Fruit fly (Drosophila melanogaster) whole organism, embryonic: Measurements from ENCODE around the gene CG10710.

Source experiments
- BtbVII ChIP-seq: fragments of 200-800 bp; sonication (Bioruptor generic); optimal IDR thresholded peaks from 3 replicates; lab custom pipeline; 2017; ENCODE audit warnings: missing biosample characterization, mild to moderate bottlenecking, missing genetic modification characterization
- CG10543 ChIP-seq: fragments of 200-800 bp; sonication (Bioruptor generic); optimal IDR thresholded peaks from 3 replicates; lab custom pipeline; 2017; ENCODE audit warnings: missing biosample characterization, mild to moderate bottlenecking, missing genetic modification characterization, moderate library complexity
- CG13123 ChIP-seq: fragments of 200-800 bp; sonication (Bioruptor generic); optimal IDR thresholded peaks from 2 replicates; lab custom pipeline; 2016; ENCODE audit warnings: missing biosample characterization, missing genetic modification characterization
- CG13894 ChIP-seq: fragments of 200-800 bp; sonication (Bioruptor generic); optimal IDR thresholded peaks from 3 replicates; lab custom pipeline; 2018; ENCODE audit warnings: missing biosample characterization, mild to moderate bottlenecking, missing genetic modification characterization, moderate library complexity
- CG14860 ChIP-seq: fragments of 200-800 bp; sonication (Bioruptor generic); IDR thresholded peaks from 3 replicates; pipeline ENCODE4 v1.3.6; 2022; ENCODE audit warnings: missing biosample characterization, missing genetic modification characterization; ENCODE audit not compliant: partially characterized antibody
- CG15479 ChIP-seq: fragments of 200-800 bp; sonication (Bioruptor generic); optimal IDR thresholded peaks from 3 replicates; lab custom pipeline; 2019; ENCODE audit warnings: missing biosample characterization, mild to moderate bottlenecking, missing genetic modification characterization, moderate library complexity
- CG15696 ChIP-seq: fragments of 200-800 bp; sonication (Bioruptor generic); optimal IDR thresholded peaks from 2 replicates; lab custom pipeline; 2019; ENCODE audit warnings: missing biosample characterization, mild to moderate bottlenecking, missing genetic modification characterization, moderate library complexity
- CG3065 ChIP-seq: fragments of 200-800 bp; sonication (Bioruptor generic); optimal IDR thresholded peaks from 2 replicates; lab custom pipeline; 2016; ENCODE audit warnings: missing biosample characterization, missing genetic modification characterization
- CG4360 ChIP-seq: fragments of 200-800 bp; sonication (Bioruptor generic); IDR thresholded peaks from 2 replicates; pipeline ENCODE4 v1.3.6; 2022; ENCODE audit warnings: missing biosample characterization, missing genetic modification characterization
- CG6175 ChIP-seq: fragments of 200-800 bp; sonication (Bioruptor generic); IDR thresholded peaks from 3 replicates; pipeline ENCODE4 v1.3.6; 2022; ENCODE audit warnings: missing biosample characterization, missing genetic modification characterization
- CG6765 ChIP-seq: fragments of 200-800 bp; sonication (Bioruptor generic); optimal IDR thresholded peaks from 3 replicates; lab custom pipeline; 2017; ENCODE audit warnings: missing biosample characterization, mild to moderate bottlenecking, missing genetic modification characterization
- CG6813 ChIP-seq: fragments of 200-800 bp; sonication (Bioruptor generic); optimal IDR thresholded peaks from 2 replicates; lab custom pipeline; 2017; ENCODE audit warnings: missing biosample characterization, missing genetic modification characterization, mild to moderate bottlenecking, moderate library complexity, missing genetic modification reagents
- CG8359 ChIP-seq: fragments of 200-800 bp; sonication (Bioruptor generic); optimal IDR thresholded peaks from 2 replicates; lab custom pipeline; 2017; ENCODE audit warnings: missing biosample characterization, mild to moderate bottlenecking, missing genetic modification characterization, borderline replicate concordance
- Doc3 ChIP-seq: fragments of 200-800 bp; sonication (Bioruptor generic); IDR thresholded peaks from 3 replicates; pipeline ENCODE4 v1.3.6; 2022; ENCODE audit warnings: missing biosample characterization, missing genetic modification characterization; ENCODE audit not compliant: partially characterized antibody
- Eip74EF ChIP-seq, 2 experiments: fragments of 200-800 bp in 1 of 2; fragments of >200 bp in 1 of 2; sonication (Bioruptor generic) in 1 of 2; optimal IDR thresholded peaks; 2 replicates each; lab custom pipeline; 2017 to 2019; ENCODE audit warnings: missing biosample characterization in 2 of 2, missing genetic modification characterization in 2 of 2, mild to moderate bottlenecking in 1 of 2, moderate library complexity in 1 of 2
- H2.0 ChIP-seq: fragments of 200-800 bp; sonication (Bioruptor generic); IDR thresholded peaks from 2 replicates; pipeline ENCODE4 v1.3.6; 2022; ENCODE audit warnings: missing biosample characterization, missing genetic modification characterization
- Med ChIP-seq: fragments of 200-800 bp; sonication (Bioruptor generic); peaks from one replicate; lab custom pipeline; 2016; ENCODE audit warnings: missing biosample characterization, missing genetic modification characterization, mild to moderate bottlenecking, inconsistent platforms, moderate library complexity
- abd-A ChIP-seq: fragments of 200-800 bp; sonication (Bioruptor generic); optimal IDR thresholded peaks from 3 replicates; lab custom pipeline; 2019; ENCODE audit warnings: missing biosample characterization, mild to moderate bottlenecking, missing genetic modification characterization, moderate library complexity
- exex ChIP-seq: fragments of 200-800 bp; sonication (Bioruptor generic); optimal IDR thresholded peaks from 4 replicates; lab custom pipeline; 2018; ENCODE audit warnings: missing biosample characterization, mild to moderate bottlenecking, missing genetic modification characterization, moderate library complexity
- fd3F ChIP-seq: fragments of 200-800 bp; sonication (Bioruptor generic); optimal IDR thresholded peaks from 2 replicates; lab custom pipeline; 2018; ENCODE audit warnings: missing biosample characterization, mild to moderate bottlenecking, missing genetic modification characterization, moderate library complexity
- gem ChIP-seq: fragments of 200-800 bp; sonication (Bioruptor generic); optimal IDR thresholded peaks from 2 replicates; lab custom pipeline; 2019; ENCODE audit warnings: missing biosample characterization, mild to moderate bottlenecking, missing genetic modification characterization, moderate library complexity
- klu ChIP-seq: fragments of 200-800 bp; sonication (Bioruptor generic); IDR thresholded peaks from 2 replicates; pipeline ENCODE4 v1.3.6; 2022; ENCODE audit warnings: missing biosample characterization, missing genetic modification characterization
- lab ChIP-seq: fragments of 200-800 bp; sonication (Bioruptor generic); optimal IDR thresholded peaks from 3 replicates; lab custom pipeline; 2017; ENCODE audit warnings: missing biosample characterization, missing genetic modification characterization, mild to moderate bottlenecking, moderate library complexity, missing genetic modification reagents
- mirr ChIP-seq: fragments of 200-800 bp; sonication (Bioruptor generic); optimal IDR thresholded peaks from 3 replicates; lab custom pipeline; 2018; ENCODE audit warnings: missing biosample characterization, mild to moderate bottlenecking, missing genetic modification characterization
- nau ChIP-seq: fragments of 200-800 bp; sonication (Bioruptor generic); optimal IDR thresholded peaks from 3 replicates; lab custom pipeline; 2017; ENCODE audit warnings: missing biosample characterization, mild to moderate bottlenecking, missing genetic modification characterization, missing genetic modification reagents
- nerfin-2 ChIP-seq: fragments of 200-800 bp; sonication (Bioruptor generic); IDR thresholded peaks from 2 replicates; pipeline ENCODE4 v1.3.6; 2022; ENCODE audit warnings: missing biosample characterization, missing genetic modification characterization; ENCODE audit not compliant: partially characterized antibody
- pzg ChIP-seq: fragments of 200-800 bp; sonication (Bioruptor generic); optimal IDR thresholded peaks from 3 replicates; lab custom pipeline; 2018; ENCODE audit warnings: missing biosample characterization, mild to moderate bottlenecking, missing genetic modification characterization, moderate library complexity
- ranshi ChIP-seq: fragments of 200-800 bp; sonication (Bioruptor generic); IDR thresholded peaks from 2 replicates; pipeline ENCODE4 v1.3.6; 2022; ENCODE audit warnings: missing biosample characterization, missing genetic modification characterization
- sd ChIP-seq: fragments of 200-800 bp; sonication (Bioruptor generic); optimal IDR thresholded peaks from 3 replicates; lab custom pipeline; 2018; ENCODE audit warnings: missing biosample characterization, mild to moderate bottlenecking, missing genetic modification characterization, moderate library complexity
- sens ChIP-seq: fragments of 200-800 bp; sonication (Bioruptor generic); peaks from one replicate; lab custom pipeline; 2016; ENCODE audit warnings: missing biosample characterization, missing genetic modification characterization
- sens-2 ChIP-seq: fragments of 200-800 bp; sonication (Bioruptor generic); IDR thresholded peaks from 2 replicates; pipeline ENCODE4 v1.3.6; 2022; ENCODE audit warnings: missing biosample characterization, missing genetic modification characterization
- so ChIP-seq: fragments of 200-800 bp; sonication (Bioruptor generic); IDR thresholded peaks from 3 replicates; pipeline ENCODE4 v1.3.6; 2022; ENCODE audit warnings: missing biosample characterization, missing genetic modification characterization
- stc ChIP-seq: fragments of 200-800 bp; sonication (Bioruptor generic); IDR thresholded peaks from 2 replicates; pipeline ENCODE4 v1.3.6; 2022; ENCODE audit warnings: missing biosample characterization, missing genetic modification characterization
- sug ChIP-seq: fragments of 200-800 bp; optimal IDR thresholded peaks from 2 replicates; lab custom pipeline; 2019; ENCODE audit warnings: missing biosample characterization, mild to moderate bottlenecking, missing genetic modification characterization, moderate library complexity
- zf30C ChIP-seq: fragments of 200-800 bp; sonication (Bioruptor generic); optimal IDR thresholded peaks from 3 replicates; lab custom pipeline; 2018; ENCODE audit warnings: missing biosample characterization, mild to moderate bottlenecking, missing genetic modification characterization

CG10710 gene

DNA sequence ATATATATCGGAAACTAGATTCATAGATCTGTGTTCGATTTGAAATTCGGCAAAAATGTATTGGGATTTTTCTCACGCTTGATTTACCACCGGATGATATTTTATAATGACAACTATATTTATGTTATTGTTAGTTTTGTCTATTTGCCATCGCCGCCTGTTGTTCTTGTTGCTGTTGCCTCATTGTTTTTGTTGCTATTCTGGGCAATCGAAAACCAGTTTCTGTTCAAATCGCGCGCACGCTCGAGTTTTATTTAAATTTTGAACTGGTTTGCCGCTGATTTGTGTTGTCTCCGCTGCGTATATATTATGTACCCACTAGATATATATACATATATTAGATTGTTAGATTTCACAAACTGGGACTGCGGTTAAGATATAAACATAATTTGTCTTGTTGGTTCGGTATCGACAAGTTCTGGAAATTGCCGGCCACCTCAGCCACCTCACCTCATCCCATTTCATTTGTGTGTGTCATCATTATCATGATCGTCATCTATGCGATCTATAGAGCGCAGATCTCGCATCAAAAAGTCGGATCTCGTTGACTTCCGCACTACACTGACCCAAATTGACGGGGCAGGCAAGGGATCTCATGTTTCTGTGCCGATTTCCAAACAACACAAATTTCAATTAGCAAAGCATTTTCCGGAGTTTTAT is 28.6 kb downstream of the CG10710 start (continued):
- TF ChIP-seq BtbVII (GFP tag; lab: Kevin White, UChicago) (no peak), pzg (GFP tag; lab: Kevin White, UChicago) (no peak), stc (GFP tag; lab: Robert Waterston, UW) (no peak), sd (tag; lab: Kevin White, UChicago) (peak; percentile 46), nerfin-2 (GFP tag; lab: Robert Waterston, UW) (no peak), Med (no peak), CG10543 (peak; percentile 3), Doc3 (no peak), CG4360 (GFP tag; lab: Robert Waterston, UW) (peak; percentile 61), abd-A (peak; percentile 93), CG13894 (peak; percentile 82), CG15479 (GFP tag; lab: Kevin White, UChicago) (no peak), Eip74EF (GFP tag; optimal IDR thresholded peaks at IDR 0.05; lab: Kevin White, UChicago) (peak in 1 of 2 experiments; percentile 25), CG6765 (GFP tag; lab: Kevin White, UChicago) (no peak)

DNA sequence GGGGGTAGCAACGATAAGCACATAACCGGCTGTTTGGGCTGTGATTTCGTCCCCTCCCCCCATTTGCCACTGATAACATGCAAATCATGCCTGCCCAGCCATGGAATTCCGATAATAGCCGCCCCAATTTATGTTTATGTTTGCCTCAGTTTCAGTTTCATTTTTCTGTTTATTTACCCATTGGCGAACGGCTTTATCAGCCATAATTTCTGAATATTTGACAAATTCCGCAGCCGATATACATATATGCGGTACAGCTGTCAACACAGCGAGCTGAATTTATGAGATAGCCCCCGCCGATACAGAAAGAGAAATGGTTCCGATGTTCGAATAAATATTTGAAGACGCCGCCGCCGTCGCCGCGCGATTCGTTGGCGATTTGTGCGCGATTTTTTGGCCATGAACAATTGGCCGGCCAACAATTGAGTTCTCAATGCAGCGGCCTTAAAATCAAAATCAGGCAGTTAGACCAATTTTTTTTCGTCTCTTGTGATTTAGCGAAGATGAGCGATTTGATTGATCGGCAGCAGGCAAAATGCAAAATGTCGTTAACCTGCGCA is 30.1 kb downstream of the CG10710 start:
- TF ChIP-seq zf30C (no peak), exex (peak; percentile 77), lab (GFP tag; lab: Kevin White, UChicago) (peak; percentile 12), CG6175 (GFP tag; lab: Robert Waterston, UW) (no peak), sug (tag; lab: Kevin White, UChicago) (peak; percentile 1), CG14860 (GFP tag; lab: Robert Waterston, UW) (0 out of 3 replicates have a peak, but pooled peaks have one; percentile 30), fd3F (no peak), klu (GFP tag; lab: Robert Waterston, UW) (no peak), CG3065 (no peak), gem (peak; percentile 2), BtbVII (GFP tag; lab: Kevin White, UChicago) (peak; percentile 12), abd-A (peak; percentile 22), H2.0 (0 out of 2 replicates have a peak, but pooled peaks have one; percentile 3), ranshi (no peak), Med (peak; percentile 61), CG15696 (tag; lab: Kevin White, UChicago) (peak; percentile 8), CG8359 (GFP tag; lab: Kevin White, UChicago) (peak; percentile 97), sens (GFP tag; lab: Kevin White, UChicago) (peak; percentile 68), sens-2 (GFP tag; lab: Robert Waterston, UW) (0 out of 2 replicates have a peak, but pooled peaks have one; percentile 23), sd (tag; lab: Kevin White, UChicago) (peak; percentile 96), nau (GFP tag; lab: Kevin White, UChicago) (peak; percentile 52), CG6813 (GFP tag; lab: Kevin White, UChicago) (peak; percentile 45), CG13123 (GFP tag; lab: Kevin White, UChicago) (no peak), so (GFP tag; lab: Robert Waterston, UW) (peak; percentile 14; the same call in 1 of the 3 replicates), mirr (GFP tag; lab: Kevin White, UChicago) (peak; percentile 83)
